Fruit fly (Drosophila melanogaster) whole organism, prepupa: ENCODE results near the gene CG13390.

Experiments used
- CG10631 ChIP-seq: fragments of 200-800 bp; sonication (Bioruptor generic); optimal IDR thresholded peaks from 2 replicates; lab custom pipeline; 2016; ENCODE audit warnings: missing biosample characterization, missing genetic modification characterization
- CG10669 ChIP-seq: fragments of 200-800 bp; sonication (Bioruptor generic); optimal IDR thresholded peaks from 3 replicates; lab custom pipeline; 2018; ENCODE audit warnings: missing biosample characterization, mild to moderate bottlenecking, missing genetic modification characterization, moderate library complexity
- CG11294 ChIP-seq: fragments of 200-800 bp; sonication (Bioruptor generic); IDR thresholded peaks from 2 replicates; pipeline ENCODE4 v1.3.6; 2022; ENCODE audit warnings: missing biosample characterization, missing genetic modification characterization
- CG11762 ChIP-seq: fragments of 200-800 bp; sonication (Bioruptor generic); optimal IDR thresholded peaks from 3 replicates; lab custom pipeline; 2016; ENCODE audit warnings: missing biosample characterization, missing genetic modification characterization; ENCODE audit not compliant: insufficient read depth
- CG15336 ChIP-seq: fragments of 200-800 bp; sonication (Bioruptor generic); IDR thresholded peaks from 2 replicates; pipeline ENCODE4 v1.3.6; 2022; ENCODE audit warnings: missing biosample characterization, missing genetic modification characterization
- CG1621 ChIP-seq: fragments of 200-800 bp; sonication (Bioruptor generic); optimal IDR thresholded peaks from 3 replicates; lab custom pipeline; 2018; ENCODE audit warnings: missing biosample characterization, mild to moderate bottlenecking, missing genetic modification characterization
- CG3032 ChIP-seq: fragments of 200-800 bp; optimal IDR thresholded peaks from 2 replicates; lab custom pipeline; 2019; ENCODE audit warnings: missing biosample characterization, mild to moderate bottlenecking, missing genetic modification characterization, moderate library complexity
- CG32006 ChIP-seq: fragments of 200-800 bp; sonication (Bioruptor generic); optimal IDR thresholded peaks from 3 replicates; lab custom pipeline; 2017; ENCODE audit warnings: missing biosample characterization, mild to moderate bottlenecking, missing genetic modification characterization
- CG34406 ChIP-seq: fragments of 200-800 bp; sonication (Bioruptor generic); optimal IDR thresholded peaks from 3 replicates; lab custom pipeline; 2016; ENCODE audit warnings: missing biosample characterization, missing genetic modification characterization
- CG4318 ChIP-seq: fragments of 200-800 bp; sonication (Bioruptor generic); optimal IDR thresholded peaks from 3 replicates; lab custom pipeline; 2017; ENCODE audit warnings: missing biosample characterization, mild to moderate bottlenecking, missing genetic modification characterization
- CG6163 ChIP-seq: fragments of 200-800 bp; sonication (Bioruptor generic); IDR thresholded peaks from 3 replicates; pipeline ENCODE4 v1.3.6; 2022; ENCODE audit warnings: missing biosample characterization, missing genetic modification characterization
- CG6792 ChIP-seq: fragments of 200-800 bp; sonication (Bioruptor generic); optimal IDR thresholded peaks from 3 replicates; lab custom pipeline; 2016; ENCODE audit warnings: missing biosample characterization, missing genetic modification characterization
- CG6854 ChIP-seq: fragments of 200-800 bp; sonication (Bioruptor generic); optimal IDR thresholded peaks from 2 replicates; lab custom pipeline; 2017; ENCODE audit warnings: missing biosample characterization, mild to moderate bottlenecking, missing genetic modification characterization
- CG7368 ChIP-seq: fragments of 200-800 bp; sonication (Bioruptor generic); optimal IDR thresholded peaks from 3 replicates; lab custom pipeline; 2016; ENCODE audit warnings: missing biosample characterization, missing genetic modification characterization
- CG8119 ChIP-seq: fragments of 200-800 bp; sonication (Bioruptor generic); IDR thresholded peaks from 3 replicates; pipeline ENCODE4 v1.3.6; 2022; ENCODE audit warnings: missing biosample characterization, missing genetic modification characterization
- CG8319 ChIP-seq: fragments of 200-800 bp; sonication (Bioruptor generic); optimal IDR thresholded peaks from 3 replicates; lab custom pipeline; 2016; ENCODE audit warnings: missing biosample characterization, missing genetic modification characterization
- Eip75B ChIP-seq: fragments of 200-800 bp; sonication (Bioruptor generic); optimal IDR thresholded peaks from 3 replicates; lab custom pipeline; 2016; ENCODE audit warnings: missing biosample characterization, missing genetic modification characterization
- Ets21C ChIP-seq: fragments of 200-800 bp; sonication (Bioruptor generic); optimal IDR thresholded peaks from 3 replicates; lab custom pipeline; 2016; ENCODE audit warnings: missing biosample characterization, missing genetic modification characterization
- Gug ChIP-seq: fragments of 200-800 bp; sonication (Bioruptor generic); IDR thresholded peaks from 2 replicates; pipeline ENCODE4 v1.3.6; 2022; ENCODE audit warnings: missing biosample characterization, missing genetic modification characterization
- Hr38 ChIP-seq: sonication (Bioruptor generic); optimal IDR thresholded peaks from 2 replicates; lab custom pipeline; 2016; ENCODE audit warnings: missing biosample characterization, missing genetic modification characterization
- Hr39 ChIP-seq: fragments of 200-800 bp; sonication (Bioruptor generic); optimal IDR thresholded peaks from 2 replicates; lab custom pipeline; 2016; ENCODE audit warnings: missing biosample characterization, missing genetic modification characterization
- Hr4 ChIP-seq: fragments of 200-800 bp; sonication (Bioruptor generic); optimal IDR thresholded peaks from 3 replicates; lab custom pipeline; 2016; ENCODE audit warnings: missing biosample characterization, missing genetic modification characterization
- Lpt ChIP-seq: fragments of 200-800 bp; sonication (Bioruptor generic); optimal IDR thresholded peaks from 3 replicates; lab custom pipeline; 2016; ENCODE audit warnings: missing biosample characterization, missing genetic modification characterization
- Met ChIP-seq: fragments of 200-800 bp; sonication (Bioruptor generic); optimal IDR thresholded peaks from 3 replicates; lab custom pipeline; 2016; ENCODE audit warnings: missing biosample characterization, missing genetic modification characterization
- OdsH ChIP-seq: fragments of 200-800 bp; sonication (Bioruptor generic); optimal IDR thresholded peaks from 3 replicates; lab custom pipeline; 2016; ENCODE audit warnings: missing biosample characterization, missing genetic modification characterization
- Sox15 ChIP-seq: fragments of 200-800 bp; sonication (Bioruptor generic); optimal IDR thresholded peaks from 3 replicates; lab custom pipeline; 2016; ENCODE audit warnings: missing biosample characterization, missing genetic modification characterization
- achi ChIP-seq: fragments of 200-800 bp; sonication (Bioruptor generic); optimal IDR thresholded peaks from 3 replicates; lab custom pipeline; 2016; ENCODE audit warnings: missing biosample characterization, missing genetic modification characterization
- acj6 ChIP-seq: fragments of 200-800 bp; sonication (Bioruptor generic); optimal IDR thresholded peaks from 3 replicates; lab custom pipeline; 2016; ENCODE audit warnings: missing biosample characterization, missing genetic modification characterization
- cyc ChIP-seq: fragments of 200-800 bp; sonication (Bioruptor generic); optimal IDR thresholded peaks from 3 replicates; lab custom pipeline; 2016; ENCODE audit warnings: missing biosample characterization, missing genetic modification characterization
- dac ChIP-seq: fragments of 200-800 bp; sonication (Bioruptor generic); optimal IDR thresholded peaks from 2 replicates; lab custom pipeline; 2017; ENCODE audit warnings: missing biosample characterization, mild to moderate bottlenecking, missing genetic modification characterization
- eg ChIP-seq: fragments of 200-800 bp; sonication (Bioruptor generic); IDR thresholded peaks from 3 replicates; pipeline ENCODE4 v1.3.6; 2022; ENCODE audit warnings: missing biosample characterization, missing genetic modification characterization
- esn ChIP-seq: fragments of 200-800 bp; sonication (Bioruptor generic); optimal IDR thresholded peaks from 2 replicates; lab custom pipeline; 2016; ENCODE audit warnings: missing biosample characterization, mild to moderate bottlenecking, missing genetic modification characterization, moderate library complexity
- fd59A ChIP-seq: fragments of 200-800 bp; sonication (Bioruptor generic); optimal IDR thresholded peaks from 2 replicates; lab custom pipeline; 2017; ENCODE audit warnings: missing biosample characterization, mild to moderate bottlenecking, missing genetic modification characterization, missing genetic modification reagents
- fkh ChIP-seq: fragments of 200-800 bp; sonication (Bioruptor generic); optimal IDR thresholded peaks from 3 replicates; lab custom pipeline; 2017; ENCODE audit warnings: missing biosample characterization, mild to moderate bottlenecking, missing genetic modification characterization, moderate library complexity
- lz ChIP-seq: fragments of 200-800 bp; sonication (Bioruptor generic); optimal IDR thresholded peaks from 3 replicates; lab custom pipeline; 2016; ENCODE audit warnings: missing biosample characterization, missing genetic modification characterization
- net ChIP-seq: fragments of 200-800 bp; sonication (Bioruptor generic); optimal IDR thresholded peaks from 3 replicates; lab custom pipeline; 2016; ENCODE audit warnings: missing biosample characterization, missing genetic modification characterization
- pdm3 ChIP-seq: fragments of 200-800 bp; sonication (Bioruptor generic); optimal IDR thresholded peaks from 3 replicates; lab custom pipeline; 2016; ENCODE audit warnings: missing biosample characterization, missing genetic modification characterization
- svp ChIP-seq: fragments of 200-800 bp; sonication (Bioruptor generic); peaks from one replicate; lab custom pipeline; 2016; ENCODE audit warnings: missing biosample characterization, missing genetic modification characterization
- topi ChIP-seq: fragments of 200-800 bp; sonication (Bioruptor generic); optimal IDR thresholded peaks from 3 replicates; lab custom pipeline; 2016; ENCODE audit warnings: missing biosample characterization, missing genetic modification characterization
- vri ChIP-seq: fragments of 200-800 bp; sonication (Bioruptor generic); optimal IDR thresholded peaks from 3 replicates; lab custom pipeline; 2016; ENCODE audit warnings: missing biosample characterization, mild to moderate bottlenecking, missing genetic modification characterization

Gene CG13390

dm6 chr2L:8361204-8361952, 15.2 kb downstream of the CG13390 start (continued):
- TF ChIP-seq fd59A (GFP tag; lab: Kevin White, UChicago) (peak; percentile 57), CG6792 (GFP tag; lab: Kevin White, UChicago) (peak; percentile 62), CG6163 (GFP tag; lab: Robert Waterston, UW) (peak; percentile 39; the same call in 1 of the 3 replicates), OdsH (GFP tag; lab: Kevin White, UChicago) (peak; percentile 69), Hr38 (GFP tag; lab: Kevin White, UChicago) (no peak), esn (GFP tag; lab: Kevin White, UChicago) (peak; percentile 75), Met (GFP tag; lab: Kevin White, UChicago) (peak; percentile 77), Hr4 (GFP tag; lab: Kevin White, UChicago) (peak; percentile 80), lz (GFP tag; lab: Kevin White, UChicago) (peak; percentile 46), CG8319 (peak; percentile 27), CG7368 (GFP tag; lab: Kevin White, UChicago) (no peak), CG3032 (tag; lab: Kevin White, UChicago) (peak; percentile 56), vri (GFP tag; lab: Kevin White, UChicago) (no peak), pdm3 (GFP tag; lab: Kevin White, UChicago) (no peak), Hr39 (GFP tag; lab: Kevin White, UChicago) (peak; percentile 68), topi (peak; percentile 42), CG6854 (GFP tag; lab: Kevin White, UChicago) (peak; percentile 5), Sox15 (GFP tag; lab: Kevin White, UChicago) (peak; percentile 40), dac (GFP tag; lab: Kevin White, UChicago) (no peak), CG32006 (GFP tag; lab: Kevin White, UChicago) (peak; percentile 73)

- TF ChIP-seq CG11294 (GFP tag; lab: Robert Waterston, UW) = no peak
- TF ChIP-seq eg = no peak
These were observed 21.2 kb downstream of the CG13390 start for dm6 chr2L:8355419-8355818.

dm6 chr2L:8351864-8352263, 24.7 kb downstream of the CG13390 start, which contains the start of gene Mur29B:
Mur29B (plus strand) TSS chr2L:8352187.
- TF ChIP-seq svp (GFP tag; lab: Kevin White, UChicago) = no peak
- no peak for TF ChIP-seq Eip75B (GFP tag; lab: Kevin White, UChicago)
- peak; percentile 50 for TF ChIP-seq vri (GFP tag; lab: Kevin White, UChicago)
- TF ChIP-seq CG4318 (GFP tag; lab: Kevin White, UChicago) = no peak

- TF ChIP-seq cyc (GFP tag; lab: Kevin White, UChicago) (peak; percentile 21), Gug (GFP tag; lab: Robert Waterston, UW) (no peak), svp (GFP tag; lab: Kevin White, UChicago) (peak; percentile 51), Met (GFP tag; lab: Kevin White, UChicago) (peak; percentile 31), CG4318 (GFP tag; lab: Kevin White, UChicago) (no peak), Ets21C (GFP tag; lab: Kevin White, UChicago) (no peak), net (no peak), Lpt (GFP tag; lab: Kevin White, UChicago) (no peak), CG10669 (GFP tag; lab: Kevin White, UChicago) (no peak), topi (peak; percentile 26), CG1621 (tag; lab: Kevin White, UChicago) (no peak)
- TF ChIP-seq, all 60 proteins: peak for 4
These were observed 25.3 kb downstream of the CG13390 start for dm6 chr2L:8351333-8351732.

- no peak for TF ChIP-seq acj6 (GFP tag; lab: Kevin White, UChicago)
- no peak for TF ChIP-seq CG6792 (GFP tag; lab: Kevin White, UChicago)
- TF ChIP-seq dac (GFP tag; lab: Kevin White, UChicago) = no peak
- TF ChIP-seq CG15336 (GFP tag; lab: Robert Waterston, UW) = no peak
- TF ChIP-seq CG11762 = no peak
- TF ChIP-seq topi = no peak
- TF ChIP-seq CG34406 (GFP tag; lab: Kevin White, UChicago) = no peak
- no peak for TF ChIP-seq achi (GFP tag; lab: Kevin White, UChicago)
- peak; percentile 74 for TF ChIP-seq fkh (GFP tag; lab: Kevin White, UChicago)
- TF ChIP-seq lz (GFP tag; lab: Kevin White, UChicago) = no peak
- TF ChIP-seq CG10631 (GFP tag; lab: Kevin White, UChicago) = no peak
- TF ChIP-seq CG1621 (tag; lab: Kevin White, UChicago) = no peak
- peak; percentile 28 for TF ChIP-seq vri (GFP tag; lab: Kevin White, UChicago)
- no peak for TF ChIP-seq CG8119 (GFP tag; lab: Robert Waterston, UW)
- no peak for TF ChIP-seq svp (GFP tag; lab: Kevin White, UChicago)
These were observed 25.9 kb downstream of the CG13390 start for dm6 chr2L:8350560-8351171.
